Worm (Caenorhabditis elegans) whole organism, L4/young adult: ENCODE data around the gene B0454.8.

Experiments
- W03F9.2 ChIP-seq: fragments of 150-350 bp; optimal IDR thresholded peaks from 2 replicates; lab custom pipeline; 2014; ENCODE audit warnings: missing biosample characterization, missing genetic modification characterization
- dao-5 ChIP-seq: sonication (generic microtip); optimal IDR thresholded peaks from 2 replicates; lab custom pipeline; 2016; ENCODE audit warnings: missing genotype, missing genetic modification characterization, moderate library complexity, missing compliant biosample characterization
- him-1 ChIP-seq: sonication (generic microtip); optimal IDR thresholded peaks from 2 replicates; lab custom pipeline; 2016; ENCODE audit warnings: missing genotype, missing genetic modification reagents, missing genetic modification characterization, missing compliant biosample characterization

DNA sequence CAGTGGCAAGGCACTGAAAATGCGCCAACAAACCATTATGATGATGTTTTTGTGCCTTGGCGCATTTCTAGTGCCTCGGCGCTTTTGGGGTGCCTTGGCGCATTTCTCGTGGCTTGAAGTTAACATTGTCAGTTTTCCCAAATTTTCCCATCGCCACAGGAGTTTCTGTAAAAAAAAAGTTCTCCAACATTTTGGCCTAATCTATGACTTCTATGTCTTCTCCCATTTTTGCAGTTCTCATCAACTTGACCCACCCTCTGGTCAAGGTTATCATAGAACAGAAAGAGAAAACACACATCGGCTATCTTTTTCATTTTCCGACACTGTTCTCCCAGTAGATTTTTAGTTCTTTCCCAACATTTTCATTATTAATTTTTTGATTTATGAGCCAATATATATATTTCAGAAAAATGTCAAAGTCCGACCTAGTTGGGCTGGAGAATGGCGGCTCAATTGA is 4.8 kb downstream of the B0454.8 start, which contains the start of the genes B0454.26 and B0454.5:
- TF ChIP-seq him-1 (tag; lab: Kevin White, UChicago), result no peak
- TF ChIP-seq dao-5 (tag; lab: Kevin White, UChicago), result no peak
- TF ChIP-seq W03F9.2 (tag; lab: Kevin White, UChicago), result no peak
